Worm (Caenorhabditis elegans) whole organism, L1 larva: ENCODE measurements around the gene mrpl-53.

Experiments
- F16B12.6 ChIP-seq: fragments of 150-350 bp; optimal IDR thresholded peaks from 2 replicates; lab custom pipeline; 2014; ENCODE audit warnings: missing biosample characterization, missing genetic modification characterization
- Y116A8C.19 ChIP-seq: sonication (generic microtip); optimal IDR thresholded peaks from 2 replicates; lab custom pipeline; 2016; ENCODE audit warnings: missing compliant biosample characterization, missing genetic modification characterization, borderline replicate concordance
- aha-1 ChIP-seq: fragments of 150-350 bp; optimal IDR thresholded peaks from 2 replicates; lab custom pipeline; 2014; ENCODE audit warnings: missing biosample characterization, missing genetic modification characterization
- aly-2 ChIP-seq: fragments of 150-350 bp; optimal IDR thresholded peaks from 2 replicates; lab custom pipeline; 2014; ENCODE audit warnings: missing biosample characterization, missing genetic modification characterization
- ama-1 ChIP-seq: fragments of 150-350 bp; optimal IDR thresholded peaks from 2 replicates; lab custom pipeline; 2014
- blmp-1 ChIP-seq: fragments of 150-350 bp; optimal IDR thresholded peaks from 2 replicates; lab custom pipeline; 2014; ENCODE audit warnings: missing biosample characterization, missing genetic modification characterization
- ceh-63 ChIP-seq: fragments of 200-800 bp; sonication (Bioruptor generic); optimal IDR thresholded peaks from 2 replicates; lab custom pipeline; 2018; ENCODE audit warnings: mild to moderate bottlenecking, missing genetic modification characterization, missing compliant biosample characterization
- ceh-8 ChIP-seq: fragments of 200-800 bp; sonication (Bioruptor generic); optimal IDR thresholded peaks from 2 replicates; lab custom pipeline; 2018; ENCODE audit warnings: mild to moderate bottlenecking, missing genetic modification characterization, moderate library complexity, missing compliant biosample characterization
- ceh-90 ChIP-seq: sonication (generic microtip); optimal IDR thresholded peaks from 2 replicates; lab custom pipeline; 2016; ENCODE audit warnings: missing genetic modification characterization, missing compliant biosample characterization
- efl-1 ChIP-seq, 4 experiments: fragments of 150-350 bp; optimal IDR thresholded peaks in 3 of 4; peaks in 1 of 4; 1 replicate in 1 of 4; 2 replicates in 3 of 4; lab custom pipeline; 2014; ENCODE audit warnings: missing biosample characterization in 2 of 4, missing genetic modification characterization in 2 of 4, missing genetic modification reagents in 2 of 4
- egl-27 ChIP-seq, 2 experiments: fragments of 150-350 bp in 1 of 2; sonication (generic microtip); optimal IDR thresholded peaks; 3 replicates each; lab custom pipeline; 2017 to 2018; ENCODE audit warnings: missing biosample characterization in 2 of 2, missing genetic modification characterization in 2 of 2, missing genetic modification reagents in 2 of 2
- elt-2 ChIP-seq: sonication (generic microtip); optimal IDR thresholded peaks from 2 replicates; lab custom pipeline; 2016; ENCODE audit warnings: missing genetic modification characterization, mild to moderate bottlenecking, inconsistent platforms, missing compliant biosample characterization, missing genetic modification reagents
- elt-3 ChIP-seq, 6 experiments: fragments of 150-350 bp in 1 of 6; sonication (generic microtip); optimal IDR thresholded peaks; 2 replicates each; lab custom pipeline; 2017 to 2018; ENCODE audit warnings: missing biosample characterization in 6 of 6, missing genetic modification characterization in 6 of 6, inconsistent platforms in 1 of 6
- ets-5 ChIP-seq: fragments of 200-800 bp; sonication (Bioruptor generic); IDR thresholded peaks from 2 replicates; pipeline ENCODE4 v1.3.6; 2022; ENCODE audit warnings: missing genetic modification characterization, missing compliant biosample characterization
- fkh-4 ChIP-seq: sonication (generic microtip); optimal IDR thresholded peaks from 2 replicates; lab custom pipeline; 2016; ENCODE audit warnings: missing compliant biosample characterization, missing genetic modification characterization, borderline replicate concordance
- fkh-8 ChIP-seq: sonication (generic microtip); optimal IDR thresholded peaks from 2 replicates; lab custom pipeline; 2016; ENCODE audit warnings: mild to moderate bottlenecking, missing genetic modification characterization, missing compliant biosample characterization
- fos-1 ChIP-seq: fragments of 150-350 bp; optimal IDR thresholded peaks from 2 replicates; lab custom pipeline; 2014; ENCODE audit warnings: missing biosample characterization, missing genetic modification characterization
- grh-1 ChIP-seq: fragments of 200-800 bp; sonication (Bioruptor generic); IDR thresholded peaks from 2 replicates; pipeline ENCODE4 v1.3.6; 2022; ENCODE audit warnings: missing genetic modification reagents, missing genetic modification characterization, missing compliant biosample characterization
- hlh-17 ChIP-seq: fragments of 200-800 bp; sonication (Bioruptor generic); optimal IDR thresholded peaks from 2 replicates; lab custom pipeline; 2018; ENCODE audit warnings: missing genetic modification characterization, mild to moderate bottlenecking, missing compliant biosample characterization, moderate library complexity, borderline replicate concordance
- hlh-4 ChIP-seq: sonication (generic microtip); optimal IDR thresholded peaks from 2 replicates; lab custom pipeline; 2016; ENCODE audit warnings: mild to moderate bottlenecking, missing genetic modification characterization, missing compliant biosample characterization
- irx-1 ChIP-seq: sonication (generic microtip); optimal IDR thresholded peaks from 2 replicates; lab custom pipeline; 2016; ENCODE audit warnings: missing genetic modification characterization, missing compliant biosample characterization
- lin-14 ChIP-seq: fragments of 200-800 bp; sonication (Bioruptor generic); optimal IDR thresholded peaks from 2 replicates; lab custom pipeline; 2018; ENCODE audit warnings: mild to moderate bottlenecking, missing genetic modification characterization, moderate library complexity, missing compliant biosample characterization
- lin-15B ChIP-seq: fragments of 150-350 bp; sonication (generic microtip); optimal IDR thresholded peaks from 3 replicates; lab custom pipeline; 2014; ENCODE audit warnings: missing biosample characterization, missing genetic modification characterization
- lin-35 ChIP-seq, 2 experiments: fragments of 150-350 bp; optimal IDR thresholded peaks; 2 replicates each; lab custom pipeline; 2014; ENCODE audit warnings: missing biosample characterization in 2 of 2, missing genetic modification characterization in 2 of 2, missing genetic modification reagents in 2 of 2
- lsy-2 ChIP-seq, 2 experiments: fragments of 150-350 bp; optimal IDR thresholded peaks; 2 replicates each; lab custom pipeline; 2014; ENCODE audit warnings: missing biosample characterization in 2 of 2, missing genetic modification characterization in 2 of 2
- mab-9 ChIP-seq: fragments of 200-800 bp; sonication (Bioruptor generic); IDR thresholded peaks from 2 replicates; pipeline ENCODE4 v1.3.6; 2022; ENCODE audit warnings: missing genetic modification reagents, missing genetic modification characterization, missing compliant biosample characterization
- mdl-1 ChIP-seq, 2 experiments: fragments of 150-350 bp; optimal IDR thresholded peaks; 2 replicates each; lab custom pipeline; 2014 to 2017; ENCODE audit warnings: missing biosample characterization in 2 of 2, missing genetic modification characterization in 2 of 2, inconsistent platforms in 1 of 2
- mep-1 ChIP-seq: fragments of 150-350 bp; optimal IDR thresholded peaks from 2 replicates; lab custom pipeline; 2014; ENCODE audit warnings: missing biosample characterization, missing genetic modification characterization
- nhr-12 ChIP-seq: sonication (generic microtip); optimal IDR thresholded peaks from 2 replicates; lab custom pipeline; 2017; ENCODE audit warnings: missing biosample characterization, missing genetic modification characterization
- nhr-19 ChIP-seq: fragments of 200-800 bp; sonication (Bioruptor generic); conservative IDR thresholded peaks from 2 replicates; pipeline ENCODE4 v1.3.6; 2022; ENCODE audit warnings: missing genetic modification characterization, missing compliant biosample characterization
- nhr-20 ChIP-seq: sonication (generic microtip); optimal IDR thresholded peaks from 2 replicates; lab custom pipeline; 2016; ENCODE audit warnings: mild to moderate bottlenecking, missing genetic modification characterization, missing compliant biosample characterization
- nhr-237 ChIP-seq: fragments of 150-350 bp; optimal IDR thresholded peaks from 2 replicates; lab custom pipeline; 2014; ENCODE audit warnings: missing biosample characterization, missing genetic modification characterization
- nhr-28 ChIP-seq: fragments of 150-350 bp; optimal IDR thresholded peaks from 2 replicates; lab custom pipeline; 2014; ENCODE audit warnings: missing biosample characterization, missing genetic modification characterization
- nhr-47 ChIP-seq: sonication (generic microtip); optimal IDR thresholded peaks from 2 replicates; lab custom pipeline; 2016; ENCODE audit warnings: mild to moderate bottlenecking, missing genetic modification characterization, moderate library complexity, missing compliant biosample characterization
- nhr-71 ChIP-seq: sonication (generic microtip); optimal IDR thresholded peaks from 2 replicates; lab custom pipeline; 2016; ENCODE audit warnings: mild to moderate bottlenecking, missing genetic modification characterization, moderate library complexity, missing compliant biosample characterization
- nhr-77 ChIP-seq: fragments of 150-350 bp; optimal IDR thresholded peaks from 2 replicates; lab custom pipeline; 2014; ENCODE audit warnings: missing biosample characterization, missing genetic modification characterization
- nhr-84 ChIP-seq: sonication (generic microtip); optimal IDR thresholded peaks from 2 replicates; lab custom pipeline; 2017; ENCODE audit warnings: missing biosample characterization, missing genetic modification characterization
- nhr-85 ChIP-seq: sonication (generic microtip); peaks from one replicate; lab custom pipeline; 2016; ENCODE audit warnings: missing genetic modification characterization, inconsistent platforms, missing compliant biosample characterization
- pqm-1 ChIP-seq: sonication (generic microtip); optimal IDR thresholded peaks from 3 replicates; lab custom pipeline; 2017; ENCODE audit warnings: missing biosample characterization, missing genetic modification characterization
- skn-1 ChIP-seq: fragments of 150-350 bp; optimal IDR thresholded peaks from 2 replicates; lab custom pipeline; 2014; ENCODE audit warnings: missing biosample characterization, missing genetic modification characterization
- snpc-4 ChIP-seq: fragments of 150-350 bp; optimal IDR thresholded peaks from 2 replicates; lab custom pipeline; 2014; ENCODE audit warnings: missing biosample characterization, missing genetic modification characterization
- snu-23 ChIP-seq: sonication (generic microtip); optimal IDR thresholded peaks from 2 replicates; lab custom pipeline; 2016; ENCODE audit warnings: missing genetic modification characterization, missing compliant biosample characterization
- swsn-7 ChIP-seq: sonication (generic microtip); optimal IDR thresholded peaks from 2 replicates; lab custom pipeline; 2016; ENCODE audit warnings: missing genetic modification characterization, missing compliant biosample characterization
- tbx-2 ChIP-seq: sonication (generic microtip); optimal IDR thresholded peaks from 2 replicates; lab custom pipeline; 2016; ENCODE audit warnings: missing genetic modification characterization, missing compliant biosample characterization
- tlp-1 ChIP-seq: fragments of 150-350 bp; optimal IDR thresholded peaks from 2 replicates; lab custom pipeline; 2014; ENCODE audit warnings: missing biosample characterization, missing genetic modification characterization
- unc-30 ChIP-seq: sonication (generic microtip); optimal IDR thresholded peaks from 2 replicates; lab custom pipeline; 2017; ENCODE audit warnings: missing biosample characterization, missing genetic modification characterization
- unc-86 ChIP-seq: sonication (generic microtip); optimal IDR thresholded peaks from 2 replicates; lab custom pipeline; 2016; ENCODE audit warnings: missing genetic modification characterization, missing compliant biosample characterization
- unc-98 ChIP-seq: fragments of 200-800 bp; sonication (Bioruptor generic); IDR thresholded peaks from 2 replicates; pipeline ENCODE4 v1.3.6; 2022; ENCODE audit warnings: missing genetic modification characterization, missing compliant biosample characterization
- xbp-1 ChIP-seq: sonication (generic microtip); optimal IDR thresholded peaks from 2 replicates; lab custom pipeline; 2016; ENCODE audit warnings: missing genetic modification characterization, missing compliant biosample characterization
- ztf-11 ChIP-seq, 2 experiments: sonication (generic microtip); optimal IDR thresholded peaks; 2 replicates each; lab custom pipeline; 2016 to 2017; ENCODE audit warnings: missing genetic modification characterization in 2 of 2, missing biosample characterization in 1 of 2, missing compliant biosample characterization in 1 of 2
- ztf-4 ChIP-seq: fragments of 150-350 bp; optimal IDR thresholded peaks from 2 replicates; lab custom pipeline; 2014; ENCODE audit warnings: missing biosample characterization, missing genetic modification characterization

Gene mrpl-53

ce11 chrII:9602566-9602965 is 5.1 kb downstream of the mrpl-53 start:
- TF ChIP-seq unc-30 (tag; lab: Kevin White, UChicago) (no peak), ceh-63 (GFP tag; lab: Kevin White, UChicago) (no peak), nhr-19 (GFP tag; lab: Robert Waterston, UW) (peak; percentile 56), lin-14 (peak; percentile 5), nhr-20 (tag; lab: Kevin White, UChicago) (peak; percentile 55), snu-23 (peak; percentile 25), unc-86 (no peak), nhr-71 (peak; percentile 45), blmp-1 (peak; percentile 76), nhr-85 (tag; lab: Kevin White, UChicago) (peak; percentile 70), efl-1 (optimal IDR thresholded peaks at IDR 0.05; lab: Kevin White, UChicago) (no peak), efl-1 (GFP tag; optimal IDR thresholded peaks at IDR 0.05 in 1 of 2; lab: Kevin White, UChicago) (peak in 1 of 2 experiments; percentile 50), nhr-12 (tag; lab: Kevin White, UChicago) (no peak)

- peak; percentile 75 for TF ChIP-seq ama-1
- TF ChIP-seq mep-1 (tag; lab: Kevin White, UChicago), result peak; percentile 98
- peak; percentile 38 for TF ChIP-seq lin-15B (tag; lab: Kevin White, UChicago)
- no peak for TF ChIP-seq tlp-1 (tag; lab: Kevin White, UChicago)
- TF ChIP-seq skn-1 (tag; lab: Kevin White, UChicago), result peak; percentile 94
- no peak for TF ChIP-seq nhr-84 (tag; lab: Kevin White, UChicago)
- no peak for TF ChIP-seq ceh-90 (tag; lab: Kevin White, UChicago)
- TF ChIP-seq unc-30 (tag; lab: Kevin White, UChicago), result peak; percentile 5
- peak; percentile 84 for TF ChIP-seq nhr-237 (tag; lab: Kevin White, UChicago)
- peak; percentile 91 to 94 for TF ChIP-seq egl-27 (tag; optimal IDR thresholded peaks at IDR 0.05; lab: Kevin White, UChicago)
- no peak for TF ChIP-seq ets-5 (GFP tag; lab: Robert Waterston, UW)
- peak; percentile 74 for TF ChIP-seq snpc-4 (tag; lab: Kevin White, UChicago)
- TF ChIP-seq fos-1 (tag; lab: Kevin White, UChicago), result peak; percentile 92
- TF ChIP-seq aly-2, result no peak
- TF ChIP-seq ceh-8 (GFP tag; lab: Kevin White, UChicago), result peak; percentile 41
- peak; percentile 81 to 91 for TF ChIP-seq lin-35 (GFP tag; optimal IDR thresholded peaks at IDR 0.05; lab: Kevin White, UChicago)
- TF ChIP-seq irx-1 (tag; lab: Kevin White, UChicago), result peak; percentile 93
- TF ChIP-seq hlh-4, result no peak
- peak; percentile 100 for TF ChIP-seq nhr-85 (tag; lab: Kevin White, UChicago)
- peak; percentile 71 for TF ChIP-seq mab-9 (GFP tag; lab: Robert Waterston, UW)
- peak; percentile 51 for TF ChIP-seq F16B12.6
- TF ChIP-seq nhr-28 (tag; lab: Kevin White, UChicago), result peak; percentile 9
- TF ChIP-seq nhr-77 (tag; lab: Kevin White, UChicago), result peak; percentile 88
- peak; percentile 95 for TF ChIP-seq nhr-47 (tag; lab: Kevin White, UChicago)
- peak; percentile 96 for TF ChIP-seq tbx-2
- no peak for TF ChIP-seq pqm-1 (tag; lab: Kevin White, UChicago)
- TF ChIP-seq ztf-4 (tag; lab: Kevin White, UChicago), result peak; percentile 91
- peak; percentile 84 for TF ChIP-seq elt-2 (tag; lab: Kevin White, UChicago)
- TF ChIP-seq unc-98, result 0 out of 2 replicates have a peak, but pooled peaks have one; percentile 43
- peak; percentile 95 for TF ChIP-seq fkh-8 (tag; lab: Kevin White, UChicago)
- peak; percentile 29 for TF ChIP-seq ceh-63 (GFP tag; lab: Kevin White, UChicago)
- TF ChIP-seq grh-1 (GFP tag; lab: Robert Waterston, UW), result peak; percentile 85
- TF ChIP-seq lsy-2 (tag; optimal IDR thresholded peaks at IDR 0.05; lab: Kevin White, UChicago), result peak; percentile 90 to 96
- TF ChIP-seq aha-1 (tag; lab: Kevin White, UChicago), result no peak
- peak; percentile 76 for TF ChIP-seq unc-86
- peak; percentile 96 for TF ChIP-seq xbp-1 (tag; lab: Kevin White, UChicago)
- TF ChIP-seq ztf-11 (tag; optimal IDR thresholded peaks at IDR 0.05; lab: Kevin White, UChicago), result no peak
- TF ChIP-seq nhr-19 (GFP tag; lab: Robert Waterston, UW), result peak; percentile 99
- TF ChIP-seq Y116A8C.19 (tag; lab: Kevin White, UChicago), result no peak
- no peak for TF ChIP-seq fkh-4
- TF ChIP-seq swsn-7 (tag; lab: Kevin White, UChicago), result peak; percentile 94
- TF ChIP-seq lin-14, result peak; percentile 99
- peak in 5 of 6 experiments; percentile 40 to 99 (median 95) for TF ChIP-seq elt-3 (tag; optimal IDR thresholded peaks at IDR 0.05; lab: Kevin White, UChicago)
- peak; percentile 99 for TF ChIP-seq blmp-1
- TF ChIP-seq mdl-1 (tag; optimal IDR thresholded peaks at IDR 0.05; lab: Kevin White, UChicago), result peak; percentile 95 to 100
- no peak for TF ChIP-seq hlh-17 (GFP tag; lab: Kevin White, UChicago)
Measured at ce11 chrII:9603419-9603818, 6.0 kb downstream of the mrpl-53 start.
